Fruit fly (Drosophila melanogaster) whole organism, larva: ENCODE data around the gene CG42460.

Experiments
- noc ChIP-seq: fragments of 200-800 bp; sonication (Bioruptor generic); optimal IDR thresholded peaks from 3 replicates; lab custom pipeline; 2019; ENCODE audit warnings: missing biosample characterization, mild to moderate bottlenecking, missing genetic modification characterization, moderate library complexity

CG42460 gene

dm6 chr2L:3375611-3376010 lies 12.7 kb downstream of the CG42460 start, which contains the start of gene CG15412:
Gene CG15412, minus strand, starts transcription at chr2L:3375711.
- TF ChIP-seq noc (tag; lab: Kevin White, UChicago): no peak

dm6 chr2L:3373242-3373641 lies 15.1 kb downstream of the CG42460 start, which contains the start of gene GramD1B:
Gene GramD1B, minus strand, starts transcription at chr2L:3373372.
- peak; percentile 12 for TF ChIP-seq noc (tag; lab: Kevin White, UChicago)

dm6 chr2L:3372483-3372929 lies 15.8 kb downstream of the CG42460 start:
- TF ChIP-seq noc (tag; lab: Kevin White, UChicago): no peak

- TF ChIP-seq noc (tag; lab: Kevin White, UChicago): no peak
These were observed 16.4 kb downstream of the CG42460 start for dm6 chr2L:3371776-3372383.

dm6 chr2L:3371340-3371739 lies 17.0 kb downstream of the CG42460 start:
- no peak for TF ChIP-seq noc (tag; lab: Kevin White, UChicago)

- TF ChIP-seq noc (tag; lab: Kevin White, UChicago): no peak
These were observed 17.4 kb downstream of the CG42460 start for dm6 chr2L:3370920-3371319.

- no peak for TF ChIP-seq noc (tag; lab: Kevin White, UChicago)
These were observed 18.5 kb downstream of the CG42460 start for dm6 chr2L:3369822-3370221.

- peak; percentile 66 for TF ChIP-seq noc (tag; lab: Kevin White, UChicago)
These were observed 19.1 kb downstream of the CG42460 start for dm6 chr2L:3369083-3369653.

- no peak for TF ChIP-seq noc (tag; lab: Kevin White, UChicago)
These were observed 19.9 kb downstream of the CG42460 start for dm6 chr2L:3368425-3368824.

- TF ChIP-seq noc (tag; lab: Kevin White, UChicago): peak; percentile 84
These were observed 22.1 kb downstream of the CG42460 start for dm6 chr2L:3366043-3366679.

dm6 chr2L:3361821-3362220 lies 26.5 kb downstream of the CG42460 start:
- no peak for TF ChIP-seq noc (tag; lab: Kevin White, UChicago)

dm6 chr2L:3356790-3357696 lies 31.3 kb downstream of the CG42460 start, which contains the start of gene CG8838:
Gene CG8838, plus strand, starts transcription at chr2L:3357646.
- peak; percentile 60 for TF ChIP-seq noc (tag; lab: Kevin White, UChicago)

- TF ChIP-seq noc (tag; lab: Kevin White, UChicago): peak; percentile 77
These were observed 32.1 kb downstream of the CG42460 start for dm6 chr2L:3356193-3356645.

- TF ChIP-seq noc (tag; lab: Kevin White, UChicago): no peak
These were observed 32.5 kb downstream of the CG42460 start for dm6 chr2L:3355791-3356190.

- TF ChIP-seq noc (tag; lab: Kevin White, UChicago): peak; percentile 97
These were observed 33.5 kb downstream of the CG42460 start, which contains the start of gene E23 for dm6 chr2L:3354642-3355380. Gene E23, minus strand, starts transcription at chr2L:3354829.
